Worm (Caenorhabditis elegans) whole organism, midembryonic: ENCODE results near the gene npr-4.

ENCODE experiments used
- T22C8.4 ChIP-seq: fragments of 200-800 bp; sonication (Bioruptor generic); IDR thresholded peaks from 2 replicates; pipeline ENCODE4 v1.3.6; 2022; ENCODE audit warnings: missing genetic modification characterization, missing compliant biosample characterization
- cog-1 ChIP-seq: sonication (generic microtip); optimal IDR thresholded peaks from 2 replicates; lab custom pipeline; 2016; ENCODE audit warnings: missing genetic modification characterization, missing compliant biosample characterization
- flt-1 ChIP-seq: fragments of 200-800 bp; sonication (Bioruptor generic); IDR thresholded peaks from 2 replicates; pipeline ENCODE4 v1.3.6; 2022; ENCODE audit warnings: missing genetic modification characterization, missing compliant biosample characterization
- klf-2 ChIP-seq: fragments of 200-800 bp; sonication (Bioruptor generic); conservative IDR thresholded peaks from 2 replicates; pipeline ENCODE4 v1.3.6; 2022; ENCODE audit warnings: missing genetic modification reagents, missing genetic modification characterization, missing compliant biosample characterization
- med-1 ChIP-seq: sonication (generic microtip); optimal IDR thresholded peaks from 2 replicates; lab custom pipeline; 2017; ENCODE audit warnings: missing genetic modification characterization, mild to moderate bottlenecking, missing compliant biosample characterization, antibody characterized with exemption, missing genetic modification reagents; ENCODE audit not compliant: insufficient read depth
- ref-1 ChIP-seq: fragments of 200-800 bp; sonication (Bioruptor generic); conservative IDR thresholded peaks from 2 replicates; pipeline ENCODE4 v1.3.6; 2022; ENCODE audit warnings: missing genetic modification reagents, missing genetic modification characterization, missing compliant biosample characterization
- tab-1 ChIP-seq: fragments of 200-800 bp; sonication (Bioruptor generic); IDR thresholded peaks from 2 replicates; pipeline ENCODE4 v1.3.6; 2022; ENCODE audit warnings: missing genetic modification characterization, missing compliant biosample characterization
- ztf-23 ChIP-seq: fragments of 200-800 bp; sonication (Bioruptor generic); IDR thresholded peaks from 2 replicates; pipeline ENCODE4 v1.3.6; 2022; ENCODE audit warnings: missing genetic modification reagents, missing genetic modification characterization, missing compliant biosample characterization
- ztf-29 ChIP-seq: fragments of 200-800 bp; sonication (Bioruptor generic); IDR thresholded peaks from 2 replicates; pipeline ENCODE4 v1.3.6; 2022; ENCODE audit warnings: missing genetic modification reagents, missing genetic modification characterization, missing compliant biosample characterization

Gene npr-4

ce11 chrX:12551633-12552032 lies at the start of gene npr-4:
Gene npr-4, minus strand, starts transcription at chrX:12551684.
- no peak for TF ChIP-seq klf-2 (GFP tag; lab: Robert Waterston, UW)
- no peak for TF ChIP-seq ztf-29 (GFP tag; lab: Robert Waterston, UW)
- no peak for TF ChIP-seq ztf-23
- no peak for TF ChIP-seq ref-1 (GFP tag; lab: Robert Waterston, UW)
- TF ChIP-seq cog-1 (tag; lab: Kevin White, UChicago): no peak
- TF ChIP-seq T22C8.4 (GFP tag; lab: Robert Waterston, UW): no peak
- no peak for TF ChIP-seq med-1 (GFP tag; lab: Kevin White, UChicago)
- no peak for TF ChIP-seq tab-1 (GFP tag; lab: Robert Waterston, UW)
- no peak for TF ChIP-seq flt-1 (GFP tag; lab: Robert Waterston, UW)

ce11 chrX:12596868-12597267 lies 45.4 kb upstream of the npr-4 start, which contains the start of gene T24D5.4:
Gene T24D5.4, plus strand, starts transcription at chrX:12597168.
- no peak for TF ChIP-seq ref-1 (GFP tag; lab: Robert Waterston, UW)
- no peak for TF ChIP-seq tab-1 (GFP tag; lab: Robert Waterston, UW)
- TF ChIP-seq klf-2 (GFP tag; lab: Robert Waterston, UW): no peak
- TF ChIP-seq ztf-29 (GFP tag; lab: Robert Waterston, UW): no peak
- TF ChIP-seq ztf-23: no peak
- no peak for TF ChIP-seq flt-1 (GFP tag; lab: Robert Waterston, UW)
- TF ChIP-seq med-1 (GFP tag; lab: Kevin White, UChicago): no peak
- no peak for TF ChIP-seq T22C8.4 (GFP tag; lab: Robert Waterston, UW)
- TF ChIP-seq cog-1 (tag; lab: Kevin White, UChicago): no peak

DNA sequence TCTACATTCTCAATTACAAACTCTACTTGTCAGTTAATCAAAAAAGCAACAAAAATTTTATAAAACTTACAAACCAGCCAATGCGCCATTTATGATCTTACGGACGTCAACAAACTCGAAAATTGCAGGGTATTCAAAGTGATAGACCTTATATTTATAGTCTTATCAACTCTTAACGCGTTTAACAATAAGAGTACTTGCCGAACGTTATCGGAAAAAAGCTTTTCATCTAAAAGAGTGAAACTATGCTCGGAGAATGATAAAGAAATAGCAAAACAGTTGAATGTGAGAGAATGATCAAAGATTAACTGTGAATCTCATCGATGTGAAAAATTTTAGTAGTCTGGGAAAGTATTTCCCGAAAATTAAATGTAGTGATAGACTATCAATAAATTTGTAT lies 44.5 kb upstream of the npr-4 start:
- no peak for TF ChIP-seq T22C8.4 (GFP tag; lab: Robert Waterston, UW)

DNA sequence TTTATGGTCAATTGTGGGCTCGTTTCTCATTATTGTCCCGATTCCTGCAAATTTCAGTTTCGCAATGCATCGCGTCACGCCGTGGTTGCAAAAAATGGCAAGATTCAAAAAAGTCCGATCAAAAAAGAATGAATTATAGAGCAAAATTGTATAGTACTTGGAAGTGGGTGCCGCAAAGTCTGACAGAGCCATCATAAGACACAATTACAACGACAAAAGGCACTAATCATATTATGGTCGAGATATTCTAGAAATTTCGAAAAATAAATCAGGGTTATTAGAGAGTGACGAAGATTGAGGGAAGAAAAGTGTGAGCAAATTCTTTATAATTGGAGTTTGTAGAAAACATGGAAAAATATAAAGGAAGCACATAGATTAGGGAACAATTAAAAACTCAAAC lies 43.7 kb upstream of the npr-4 start:
- TF ChIP-seq cog-1 (tag; lab: Kevin White, UChicago) (no peak), klf-2 (GFP tag; lab: Robert Waterston, UW) (no peak), med-1 (GFP tag; lab: Kevin White, UChicago) (no peak), ztf-29 (GFP tag; lab: Robert Waterston, UW) (no peak), ztf-23 (no peak), ref-1 (GFP tag; lab: Robert Waterston, UW) (no peak), flt-1 (GFP tag; lab: Robert Waterston, UW) (no peak)

ce11 chrX:12589503-12589902 lies 38.0 kb upstream of the npr-4 start:
- no peak for TF ChIP-seq flt-1 (GFP tag; lab: Robert Waterston, UW)
- TF ChIP-seq klf-2 (GFP tag; lab: Robert Waterston, UW): no peak
- TF ChIP-seq med-1 (GFP tag; lab: Kevin White, UChicago): no peak
- TF ChIP-seq ref-1 (GFP tag; lab: Robert Waterston, UW): no peak
- TF ChIP-seq T22C8.4 (GFP tag; lab: Robert Waterston, UW): no peak

DNA sequence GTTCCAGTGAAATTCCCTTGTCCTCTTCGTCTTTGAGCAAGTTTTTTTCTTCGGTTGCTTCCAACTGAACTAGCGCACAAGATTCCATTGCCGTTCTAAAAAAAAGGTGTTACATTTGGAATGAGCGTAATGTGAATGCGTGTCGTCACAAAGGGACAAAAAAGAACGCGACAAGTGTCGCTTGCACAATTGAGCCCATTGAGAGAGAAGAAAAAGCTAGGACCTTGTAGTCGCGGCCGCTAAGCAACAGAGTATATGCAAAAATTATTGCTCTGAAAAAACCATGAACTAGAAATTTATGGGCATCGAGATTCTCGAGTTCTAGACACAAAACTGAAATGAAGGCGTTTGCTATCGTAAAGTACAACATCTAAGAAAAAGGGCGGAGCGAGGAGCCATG lies 34.9 kb upstream of the npr-4 start, which contains the start of gene T24D5.2:
Gene T24D5.2, minus strand, starts transcription at position 101 of the 400 bp plus-strand sequence.
- no peak for TF ChIP-seq klf-2 (GFP tag; lab: Robert Waterston, UW)
- no peak for TF ChIP-seq med-1 (GFP tag; lab: Kevin White, UChicago)
- TF ChIP-seq cog-1 (tag; lab: Kevin White, UChicago): no peak
- no peak for TF ChIP-seq ztf-29 (GFP tag; lab: Robert Waterston, UW)
- TF ChIP-seq ztf-23: no peak
- no peak for TF ChIP-seq flt-1 (GFP tag; lab: Robert Waterston, UW)
- TF ChIP-seq tab-1 (GFP tag; lab: Robert Waterston, UW): no peak
- TF ChIP-seq ref-1 (GFP tag; lab: Robert Waterston, UW): no peak
- no peak for TF ChIP-seq T22C8.4 (GFP tag; lab: Robert Waterston, UW)

DNA sequence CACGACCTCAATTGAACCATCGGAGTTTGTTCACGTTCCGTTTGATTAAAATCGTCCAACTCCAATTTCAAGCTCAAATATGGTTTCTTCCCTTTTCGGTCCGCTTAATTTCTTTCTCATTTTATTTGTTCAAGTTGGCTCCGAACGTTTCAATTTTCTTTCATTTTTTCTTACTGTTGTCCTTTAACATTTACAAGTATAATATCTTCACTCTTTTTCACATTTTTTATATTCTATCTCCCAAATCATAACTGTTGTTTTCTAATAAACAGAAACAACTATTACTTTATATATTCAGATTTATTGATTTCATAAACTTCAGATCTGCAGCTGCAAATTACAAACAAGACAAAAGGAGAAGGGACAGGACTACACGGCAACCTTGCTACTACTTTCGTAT lies 32.0 kb upstream of the npr-4 start:
- no peak for TF ChIP-seq ztf-23
- TF ChIP-seq klf-2 (GFP tag; lab: Robert Waterston, UW): no peak
- TF ChIP-seq tab-1 (GFP tag; lab: Robert Waterston, UW): no peak
- no peak for TF ChIP-seq ztf-29 (GFP tag; lab: Robert Waterston, UW)
- TF ChIP-seq ref-1 (GFP tag; lab: Robert Waterston, UW): no peak
- no peak for TF ChIP-seq med-1 (GFP tag; lab: Kevin White, UChicago)
- TF ChIP-seq cog-1 (tag; lab: Kevin White, UChicago): no peak
- no peak for TF ChIP-seq flt-1 (GFP tag; lab: Robert Waterston, UW)
- no peak for TF ChIP-seq T22C8.4 (GFP tag; lab: Robert Waterston, UW)

DNA sequence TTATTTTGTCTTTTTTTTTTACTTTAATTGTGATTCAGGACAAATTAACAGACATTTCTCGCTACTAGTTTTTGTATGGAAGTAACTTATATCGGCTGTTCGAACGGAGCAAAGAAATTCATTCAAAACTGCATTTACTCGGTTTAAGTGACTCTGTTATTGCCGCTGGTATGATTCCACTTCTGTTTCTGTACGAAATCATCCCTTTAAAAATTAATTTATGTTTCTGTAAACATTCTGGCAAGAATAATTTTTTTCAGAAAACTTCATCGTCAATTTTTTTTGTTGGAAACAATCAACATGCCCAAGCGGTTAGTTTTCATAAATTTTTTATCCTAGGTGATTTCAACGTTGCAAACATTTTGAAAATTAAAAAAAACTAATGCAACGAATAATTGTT lies 28.3 kb upstream of the npr-4 start, which contains the start of gene T24D5.3:
Gene T24D5.3, plus strand, starts transcription at position 301 of the 400 bp plus-strand sequence.
- TF ChIP-seq ztf-29 (GFP tag; lab: Robert Waterston, UW) (no peak), cog-1 (tag; lab: Kevin White, UChicago) (no peak), med-1 (GFP tag; lab: Kevin White, UChicago) (no peak), ztf-23 (no peak), T22C8.4 (GFP tag; lab: Robert Waterston, UW) (no peak), ref-1 (GFP tag; lab: Robert Waterston, UW) (no peak), klf-2 (GFP tag; lab: Robert Waterston, UW) (no peak), flt-1 (GFP tag; lab: Robert Waterston, UW) (no peak), tab-1 (GFP tag; lab: Robert Waterston, UW) (no peak)

DNA sequence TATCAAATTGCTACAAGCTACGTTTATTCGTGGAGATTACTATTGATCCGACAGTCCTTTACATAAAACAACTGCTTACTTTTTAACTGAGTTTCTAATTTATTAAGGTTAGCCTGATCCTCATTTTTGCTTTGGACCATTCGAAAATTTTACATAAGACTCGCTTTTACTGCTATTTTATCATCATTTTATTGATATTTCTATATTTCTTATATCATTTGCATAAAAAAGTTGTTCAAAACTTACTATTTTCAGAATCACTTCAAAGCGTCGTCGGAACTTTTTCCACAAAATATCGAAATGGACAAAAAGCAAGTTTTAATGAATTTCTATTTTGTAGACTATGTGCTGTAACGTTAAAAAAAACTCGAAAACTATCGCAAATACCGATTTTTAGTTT lies 23.0 kb upstream of the npr-4 start, which contains the start of gene T24D5.1:
Gene T24D5.1, plus strand, starts transcription at position 301 of the 400 bp plus-strand sequence.
- TF ChIP-seq T22C8.4 (GFP tag; lab: Robert Waterston, UW) (no peak), ztf-29 (GFP tag; lab: Robert Waterston, UW) (no peak), ref-1 (GFP tag; lab: Robert Waterston, UW) (no peak), med-1 (GFP tag; lab: Kevin White, UChicago) (no peak), tab-1 (GFP tag; lab: Robert Waterston, UW) (no peak), klf-2 (GFP tag; lab: Robert Waterston, UW) (no peak)
